Fruit fly (Drosophila melanogaster) whole organism, embryonic: ENCODE results near the gene Agpat1.
A peak's percentile ranks its signal among the peaks of the same experiment; 100 is the strongest.

Experiments used
- Atf3 ChIP-seq: fragments of 200-800 bp; sonication (Bioruptor generic); optimal IDR thresholded peaks from 3 replicates; lab custom pipeline; 2016; ENCODE audit warnings: missing biosample characterization, missing genetic modification characterization
- Bgb ChIP-seq: fragments of 200-800 bp; sonication (Bioruptor generic); IDR thresholded peaks from 2 replicates; pipeline ENCODE4 v1.3.6; 2022; ENCODE audit warnings: missing biosample characterization, missing genetic modification characterization; ENCODE audit not compliant: partially characterized antibody
- CG10147 ChIP-seq: fragments of 200-800 bp; sonication (Bioruptor generic); optimal IDR thresholded peaks from 2 replicates; lab custom pipeline; 2019; ENCODE audit warnings: missing biosample characterization, mild to moderate bottlenecking, missing genetic modification characterization, moderate library complexity
- CG10274 ChIP-seq: fragments of 200-800 bp; sonication (Bioruptor generic); optimal IDR thresholded peaks from 3 replicates; lab custom pipeline; 2017; ENCODE audit warnings: missing biosample characterization, mild to moderate bottlenecking, missing genetic modification characterization
- CG10321 ChIP-seq: fragments of 200-800 bp; sonication (Bioruptor generic); IDR thresholded peaks from 2 replicates; pipeline ENCODE4 v1.3.6; 2022; ENCODE audit warnings: missing biosample characterization, missing genetic modification characterization
- CG10462 ChIP-seq: fragments of 200-800 bp; sonication (Bioruptor generic); optimal IDR thresholded peaks from 2 replicates; lab custom pipeline; 2016; ENCODE audit warnings: missing biosample characterization, missing genetic modification characterization
- CG12391 ChIP-seq: fragments of 200-800 bp; sonication (Bioruptor generic); optimal IDR thresholded peaks from 3 replicates; lab custom pipeline; 2018; ENCODE audit warnings: missing biosample characterization, mild to moderate bottlenecking, missing genetic modification characterization, moderate library complexity
- CG12659 ChIP-seq: fragments of 200-800 bp; sonication (Bioruptor generic); optimal IDR thresholded peaks from 3 replicates; lab custom pipeline; 2017; ENCODE audit warnings: mild to moderate bottlenecking, missing biosample characterization, missing genetic modification reagents, missing genetic modification characterization
- CG13123 ChIP-seq: fragments of 200-800 bp; sonication (Bioruptor generic); optimal IDR thresholded peaks from 2 replicates; lab custom pipeline; 2016; ENCODE audit warnings: missing biosample characterization, missing genetic modification characterization
- CG14014 ChIP-seq: fragments of 200-800 bp; sonication (Bioruptor generic); IDR thresholded peaks from 2 replicates; pipeline ENCODE4 v1.3.6; 2022; ENCODE audit warnings: missing biosample characterization, missing genetic modification characterization
- CG1603 ChIP-seq: fragments of 200-800 bp; sonication (Bioruptor generic); optimal IDR thresholded peaks from 2 replicates; lab custom pipeline; 2019; ENCODE audit warnings: missing biosample characterization, mild to moderate bottlenecking, missing genetic modification characterization, moderate library complexity
- CG17568 ChIP-seq: fragments of 200-800 bp; sonication (Bioruptor generic); optimal IDR thresholded peaks from 2 replicates; lab custom pipeline; 2018; ENCODE audit warnings: missing biosample characterization, mild to moderate bottlenecking, missing genetic modification characterization, moderate library complexity
- CG17829 ChIP-seq: fragments of 200-800 bp; optimal IDR thresholded peaks from 2 replicates; lab custom pipeline; 2019; ENCODE audit warnings: missing biosample characterization, mild to moderate bottlenecking, missing genetic modification characterization, moderate library complexity
- CG2199 ChIP-seq: fragments of 200-800 bp; sonication (Bioruptor generic); IDR thresholded peaks from 3 replicates; pipeline ENCODE4 v1.3.6; 2022; ENCODE audit warnings: missing biosample characterization, missing genetic modification characterization
- CG3163 ChIP-seq: fragments of 200-800 bp; sonication (Bioruptor generic); optimal IDR thresholded peaks from 3 replicates; lab custom pipeline; 2016; ENCODE audit warnings: missing biosample characterization, missing genetic modification characterization
- CG3726 ChIP-seq: fragments of 200-800 bp; sonication (Bioruptor generic); IDR thresholded peaks from 3 replicates; pipeline ENCODE4, ENCODE4 v1.3.6; 2022; ENCODE audit warnings: missing biosample characterization, missing genetic modification characterization
- CG42726 ChIP-seq: fragments of 200-800 bp; sonication (Bioruptor generic); IDR thresholded peaks from 2 replicates; pipeline ENCODE4 v1.3.6; 2022; ENCODE audit warnings: missing biosample characterization, missing genetic modification characterization; ENCODE audit not compliant: partially characterized antibody
- CG4404 ChIP-seq: fragments of 200-800 bp; sonication (Bioruptor generic); IDR thresholded peaks from 2 replicates; pipeline ENCODE4 v1.3.6; 2022; ENCODE audit warnings: missing biosample characterization, missing genetic modification characterization
- CG8281 ChIP-seq: fragments of 200-800 bp; sonication (Bioruptor generic); optimal IDR thresholded peaks from 2 replicates; lab custom pipeline; 2018; ENCODE audit warnings: missing biosample characterization, mild to moderate bottlenecking, missing genetic modification characterization, moderate library complexity
- D19A ChIP-seq: fragments of 200-800 bp; optimal IDR thresholded peaks from 3 replicates; lab custom pipeline; 2019; ENCODE audit warnings: missing biosample characterization, mild to moderate bottlenecking, missing genetic modification characterization, moderate library complexity
- Dbx ChIP-seq: fragments of 200-800 bp; sonication (Bioruptor generic); IDR thresholded peaks from 3 replicates; pipeline ENCODE4 v1.3.6; 2022; ENCODE audit warnings: missing biosample characterization, missing genetic modification characterization
- Deaf1 ChIP-seq: fragments of 200-800 bp; optimal IDR thresholded peaks from 3 replicates; lab custom pipeline; 2019; ENCODE audit warnings: missing biosample characterization, mild to moderate bottlenecking, missing genetic modification characterization, moderate library complexity
- E2f2 ChIP-seq: fragments of 200-800 bp; sonication (Bioruptor generic); IDR thresholded peaks from 2 replicates; pipeline ENCODE4 v1.3.6; 2022; ENCODE audit warnings: missing biosample characterization, missing genetic modification characterization
- Gug ChIP-seq: fragments of 200-800 bp; sonication (Bioruptor generic); IDR thresholded peaks from 4 replicates; pipeline ENCODE4 v1.3.6; 2022; ENCODE audit warnings: missing biosample characterization, missing genetic modification characterization
- MBD-R2 ChIP-seq: fragments of 200-800 bp; sonication (Bioruptor generic); IDR thresholded peaks from 2 replicates; pipeline ENCODE4 v1.3.6; 2022; ENCODE audit warnings: missing biosample characterization, missing genetic modification characterization
- NK7.1 ChIP-seq: fragments of 200-800 bp; sonication (Bioruptor generic); optimal IDR thresholded peaks from 3 replicates; lab custom pipeline; 2016; ENCODE audit warnings: missing biosample characterization, missing genetic modification characterization
- Neu2 ChIP-seq: fragments of 200-800 bp; sonication (Bioruptor generic); optimal IDR thresholded peaks from 3 replicates; lab custom pipeline; 2016; ENCODE audit warnings: missing biosample characterization, missing genetic modification characterization, borderline replicate concordance
- Oli ChIP-seq: fragments of 200-800 bp; sonication (Bioruptor generic); optimal IDR thresholded peaks from 2 replicates; lab custom pipeline; 2018; ENCODE audit warnings: missing biosample characterization, mild to moderate bottlenecking, missing genetic modification characterization, moderate library complexity
- Poxn ChIP-seq: fragments of 200-800 bp; sonication (Bioruptor generic); IDR thresholded peaks from 2 replicates; pipeline ENCODE4 v1.3.6; 2022; ENCODE audit warnings: missing biosample characterization, missing genetic modification characterization
- Side ChIP-seq: fragments of 200-800 bp; sonication (Bioruptor generic); optimal IDR thresholded peaks from 2 replicates; lab custom pipeline; 2016; ENCODE audit warnings: missing biosample characterization, missing genetic modification characterization
- ap ChIP-seq: fragments of 200-800 bp; sonication (Bioruptor generic); IDR thresholded peaks from 2 replicates; pipeline ENCODE4 v1.3.6; 2022; ENCODE audit warnings: missing biosample characterization, missing genetic modification characterization
- az2 ChIP-seq: fragments of 200-800 bp; sonication (Bioruptor generic); optimal IDR thresholded peaks from 3 replicates; lab custom pipeline; 2016; ENCODE audit warnings: missing biosample characterization, missing genetic modification characterization
- cg ChIP-seq: fragments of 200-800 bp; sonication (Bioruptor generic); optimal IDR thresholded peaks from 3 replicates; lab custom pipeline; 2019; ENCODE audit warnings: missing biosample characterization, mild to moderate bottlenecking, missing genetic modification characterization, moderate library complexity
- croc ChIP-seq: fragments of 200-800 bp; sonication (Bioruptor generic); conservative IDR thresholded peaks from 3 replicates; pipeline ENCODE4 v1.3.6; 2022; ENCODE audit warnings: missing biosample characterization, missing genetic modification characterization
- dan ChIP-seq: fragments of 200-800 bp; sonication (Bioruptor generic); IDR thresholded peaks from 2 replicates; pipeline ENCODE4 v1.3.6; 2022; ENCODE audit warnings: missing biosample characterization, missing genetic modification characterization
- fd3F ChIP-seq: fragments of 200-800 bp; sonication (Bioruptor generic); optimal IDR thresholded peaks from 2 replicates; lab custom pipeline; 2018; ENCODE audit warnings: missing biosample characterization, mild to moderate bottlenecking, missing genetic modification characterization, moderate library complexity
- gcm ChIP-seq: fragments of 200-800 bp; sonication (Bioruptor generic); optimal IDR thresholded peaks from 2 replicates; lab custom pipeline; 2019; ENCODE audit warnings: missing biosample characterization, mild to moderate bottlenecking, missing genetic modification characterization, moderate library complexity
- ind ChIP-seq: fragments of 200-800 bp; sonication (Bioruptor generic); optimal IDR thresholded peaks from 3 replicates; lab custom pipeline; 2016; ENCODE audit warnings: missing biosample characterization, missing genetic modification characterization
- kay ChIP-seq: fragments of 200-800 bp; sonication (Bioruptor generic); optimal IDR thresholded peaks from 2 replicates; lab custom pipeline; 2016; ENCODE audit warnings: missing biosample characterization, missing genetic modification characterization
- lilli ChIP-seq: fragments of 200-800 bp; sonication (Bioruptor generic); optimal IDR thresholded peaks from 3 replicates; lab custom pipeline; 2016; ENCODE audit warnings: missing biosample characterization, missing genetic modification characterization
- maf-S ChIP-seq: fragments of 200-800 bp; sonication (Bioruptor generic); optimal IDR thresholded peaks from 2 replicates; lab custom pipeline; 2016; ENCODE audit warnings: missing biosample characterization, missing genetic modification characterization
- odd ChIP-seq: fragments of 200-800 bp; sonication (Bioruptor generic); optimal IDR thresholded peaks from 2 replicates; lab custom pipeline; 2017; ENCODE audit warnings: missing biosample characterization, mild to moderate bottlenecking, missing genetic modification characterization
- pros ChIP-seq: fragments of 200-800 bp; sonication (Bioruptor generic); optimal IDR thresholded peaks from 3 replicates; lab custom pipeline; 2019; ENCODE audit warnings: missing biosample characterization, mild to moderate bottlenecking, missing genetic modification characterization, moderate library complexity
- rib ChIP-seq: fragments of 200-800 bp; sonication (Bioruptor generic); IDR thresholded peaks from 2 replicates; pipeline ENCODE4 v1.3.6; 2022; ENCODE audit warnings: missing biosample characterization, missing genetic modification characterization
- ro ChIP-seq: fragments of 200-800 bp; sonication (Bioruptor generic); IDR thresholded peaks from 2 replicates; pipeline ENCODE4 v1.3.6; 2022; ENCODE audit warnings: missing biosample characterization, missing genetic modification characterization
- sd ChIP-seq: fragments of 200-800 bp; sonication (Bioruptor generic); optimal IDR thresholded peaks from 3 replicates; lab custom pipeline; 2018; ENCODE audit warnings: missing biosample characterization, mild to moderate bottlenecking, missing genetic modification characterization, moderate library complexity
- sens ChIP-seq: fragments of 200-800 bp; sonication (Bioruptor generic); peaks from one replicate; lab custom pipeline; 2016; ENCODE audit warnings: missing biosample characterization, missing genetic modification characterization
- twi ChIP-seq: fragments of 200-800 bp; optimal IDR thresholded peaks from 2 replicates; lab custom pipeline; 2019; ENCODE audit warnings: missing biosample characterization, mild to moderate bottlenecking, missing genetic modification characterization, moderate library complexity
- vvl ChIP-seq: fragments of 200-800 bp; sonication (Bioruptor generic); IDR thresholded peaks from 2 replicates; pipeline ENCODE4 v1.3.6; 2022; ENCODE audit warnings: missing biosample characterization, missing genetic modification characterization

The Agpat1 gene

DNA sequence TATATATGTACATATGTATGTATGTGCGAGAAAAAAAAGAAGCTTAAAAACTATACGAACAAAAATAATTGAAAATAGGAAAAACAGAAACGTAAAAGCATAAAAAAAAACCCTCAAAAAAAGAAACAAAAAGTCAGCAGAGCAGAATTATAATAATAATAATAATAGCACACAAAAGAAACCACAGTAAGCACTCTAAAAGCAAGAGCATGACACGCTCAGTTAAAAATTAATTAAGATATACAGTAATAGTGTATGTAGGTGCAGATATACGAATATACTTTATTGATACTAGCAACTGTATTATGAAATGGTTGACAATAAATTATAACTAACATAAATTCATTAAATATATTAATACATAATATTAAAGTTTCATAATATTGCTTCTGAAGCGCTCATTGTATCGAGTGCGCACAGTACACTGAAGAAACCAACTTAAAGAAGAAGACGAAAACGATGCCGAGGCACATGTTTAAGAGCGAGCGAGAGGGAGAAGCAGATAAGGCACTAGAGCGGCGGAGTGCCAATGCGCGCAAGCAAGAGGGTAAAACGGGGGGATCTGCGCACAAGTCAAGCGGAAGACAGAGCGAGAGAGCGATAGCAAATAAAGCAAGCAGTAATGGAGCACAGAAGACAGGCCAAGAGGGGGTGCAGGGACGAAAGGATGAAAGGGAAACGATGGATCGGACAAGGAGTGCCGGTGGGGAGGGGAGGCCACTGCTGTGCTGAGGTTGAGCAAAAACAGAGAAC is 30.2 kb upstream of the Agpat1 start (continued):
- TF ChIP-seq CG12659, result peak; percentile 86
- TF ChIP-seq CG3726 (GFP tag; lab: Robert Waterston, UW), result no peak; the same call in 2 of the 3 replicates
- TF ChIP-seq CG17568, result peak; percentile 78
- peak; percentile 78 for TF ChIP-seq az2 (GFP tag; lab: Kevin White, UChicago)
- TF ChIP-seq fd3F (GFP tag; lab: Kevin White, UChicago), result peak; percentile 91
- TF ChIP-seq Deaf1, result peak; percentile 62
- peak; percentile 53 for TF ChIP-seq kay
- no peak for TF ChIP-seq Neu2 (GFP tag; lab: Kevin White, UChicago)
- peak; percentile 80 for TF ChIP-seq croc
- TF ChIP-seq twi, result peak; percentile 80
- TF ChIP-seq gcm (GFP tag; lab: Kevin White, UChicago), result peak; percentile 92
- TF ChIP-seq rib (GFP tag; lab: Robert Waterston, UW), result peak; percentile 84; the same call in 1 of the 2 replicates
- TF ChIP-seq odd (GFP tag; lab: Kevin White, UChicago), result peak; percentile 70
- TF ChIP-seq Atf3 (GFP tag; lab: Kevin White, UChicago), result no peak
- TF ChIP-seq CG10147 (GFP tag; lab: Kevin White, UChicago), result peak; percentile 81
- TF ChIP-seq Side (GFP tag; lab: Kevin White, UChicago), result no peak
- TF ChIP-seq Oli (tag; lab: Kevin White, UChicago), result peak; percentile 92
- no peak for TF ChIP-seq CG13123 (GFP tag; lab: Kevin White, UChicago)
- peak; percentile 78 for TF ChIP-seq CG8281
- peak; percentile 41; the same call in 1 of the 2 replicates for TF ChIP-seq CG10321 (GFP tag; lab: Robert Waterston, UW)
- TF ChIP-seq D19A (tag; lab: Kevin White, UChicago), result peak; percentile 88
- TF ChIP-seq Dbx (GFP tag; lab: Robert Waterston, UW), result peak; percentile 92
- peak; percentile 88 for TF ChIP-seq CG4404 (GFP tag; lab: Robert Waterston, UW)
- 0 out of 2 replicates have a peak, but pooled peaks have one; percentile 6 for TF ChIP-seq CG42726 (GFP tag; lab: Robert Waterston, UW)
- peak; percentile 90 for TF ChIP-seq CG12391 (tag; lab: Kevin White, UChicago)
- peak; percentile 74 for TF ChIP-seq Poxn (GFP tag; lab: Robert Waterston, UW)
- TF ChIP-seq CG17829, result peak; percentile 92
- peak; percentile 64 for TF ChIP-seq E2f2 (GFP tag; lab: Robert Waterston, UW)
- peak; percentile 89 for TF ChIP-seq ind (GFP tag; lab: Kevin White, UChicago)
- TF ChIP-seq lilli (GFP tag; lab: Kevin White, UChicago), result peak; percentile 6
- TF ChIP-seq maf-S, result no peak
- TF ChIP-seq Bgb (GFP tag; lab: Robert Waterston, UW), result peak; percentile 56; the same call in 1 of the 2 replicates
- peak; percentile 47; the same call in 1 of the 2 replicates for TF ChIP-seq ro (GFP tag; lab: Robert Waterston, UW)
- TF ChIP-seq sd (tag; lab: Kevin White, UChicago), result peak; percentile 68
- peak; percentile 61 for TF ChIP-seq CG10462 (GFP tag; lab: Kevin White, UChicago)
- TF ChIP-seq CG2199 (GFP tag; lab: Robert Waterston, UW), result no peak; the same call in none of the 3 replicates
- peak; percentile 99 for TF ChIP-seq pros
- TF ChIP-seq ap, result peak; percentile 57
- peak; percentile 58 for TF ChIP-seq CG10274 (GFP tag; lab: Kevin White, UChicago)
- TF ChIP-seq CG14014 (GFP tag; lab: Robert Waterston, UW), result peak; percentile 89
- TF ChIP-seq vvl, result peak; percentile 88
- TF ChIP-seq MBD-R2 (GFP tag; lab: Robert Waterston, UW), result peak; percentile 57; the same call in 1 of the 2 replicates
- TF ChIP-seq sens (GFP tag; lab: Kevin White, UChicago), result no peak
- no peak for TF ChIP-seq CG3163 (GFP tag; lab: Kevin White, UChicago)
- TF ChIP-seq CG1603 (tag; lab: Kevin White, UChicago), result peak; percentile 19
- peak; percentile 60; the same call in 3 of the 4 replicates for TF ChIP-seq Gug (GFP tag; lab: Robert Waterston, UW)
- TF ChIP-seq cg (GFP tag; lab: Kevin White, UChicago), result no peak
- no peak for TF ChIP-seq NK7.1 (GFP tag; lab: Kevin White, UChicago)
- no peak for TF ChIP-seq dan
